Fruit fly (Drosophila melanogaster): ENCODE data around the gene plh.

Gene plh

DNA sequence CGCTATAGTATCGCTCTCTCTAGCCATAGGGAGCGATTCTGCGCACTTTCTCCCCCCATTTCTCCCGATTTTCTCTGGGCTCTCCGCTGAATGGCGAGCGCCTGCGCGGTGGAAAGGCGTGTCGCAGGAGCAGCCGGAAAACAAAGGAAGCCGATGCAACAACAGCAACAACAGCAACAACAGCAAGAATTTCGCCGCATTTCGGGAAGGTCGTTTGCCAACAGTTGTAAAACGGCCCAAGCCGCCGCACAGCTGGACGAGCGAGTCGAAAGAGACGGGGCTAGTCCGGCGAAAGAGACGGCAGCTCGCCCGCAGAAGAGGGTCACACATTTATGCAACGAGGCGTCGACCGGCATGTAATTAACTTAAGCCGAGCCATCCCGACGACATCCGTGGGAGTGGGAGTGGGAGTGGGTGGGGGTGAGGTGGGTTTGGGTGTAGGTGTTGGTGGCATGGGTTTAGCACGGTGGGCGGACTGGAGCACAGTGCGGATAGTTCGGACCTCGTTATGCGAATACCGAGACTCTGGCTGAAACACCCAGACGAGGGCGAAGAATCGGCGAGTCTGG lies 10.7 kb upstream of the plh start (continued):
- TF ChIP-seq Camta (GFP tag; optimal IDR thresholded peaks at IDR 0.05) (no peak), Lpt (GFP tag; optimal IDR thresholded peaks at IDR 0.05) (no peak), p53 (GFP tag; optimal IDR thresholded peaks at IDR 0.05) (no peak), bab2 (GFP tag; optimal IDR thresholded peaks at IDR 0.05) (no peak), exex (tag; optimal IDR thresholded peaks at IDR 0.05) (no peak), CG6272 (GFP tag; IDR thresholded peaks at IDR 0.05) (no peak), Abd-B (GFP tag; optimal IDR thresholded peaks at IDR 0.05) (no peak), chm (GFP tag; IDR thresholded peaks at IDR 0.05) (no peak), CG10147 (GFP tag; optimal IDR thresholded peaks at IDR 0.05) (no peak), CG8924 (tag; optimal IDR thresholded peaks at IDR 0.05) (no peak), trh (GFP tag; optimal IDR thresholded peaks at IDR 0.05) (no peak), insv (GFP tag; optimal IDR thresholded peaks at IDR 0.05) (no peak), crp (GFP tag; optimal IDR thresholded peaks at IDR 0.05) (peak in 1 of 2 experiments; percentile 39), CG10321 (GFP tag; IDR thresholded peaks at IDR 0.05) (peak; percentile 62), CTCF (GFP tag; optimal IDR thresholded peaks at IDR 0.05) (no peak), CG3838 (GFP tag; optimal IDR thresholded peaks at IDR 0.05) (no peak), CG32772 (GFP tag; IDR thresholded peaks at IDR 0.05) (no peak), CG12942 (GFP tag; optimal IDR thresholded peaks at IDR 0.05) (no peak), Nf-YA (GFP tag; IDR thresholded peaks at IDR 0.05) (no peak), Asciz (GFP tag; optimal IDR thresholded peaks at IDR 0.05) (no peak), Blimp-1 (GFP tag; optimal IDR thresholded peaks at IDR 0.05) (no peak), Pdp1 (GFP tag; optimal IDR thresholded peaks at IDR 0.05) (peak in 1 of 2 experiments; percentile 61), bowl (GFP tag; IDR thresholded peaks at IDR 0.05) (no peak), CoRest (tag; optimal IDR thresholded peaks at IDR 0.05) (no peak), CG10959 (GFP tag; IDR thresholded peaks at IDR 0.05) (no peak), CG2875 (GFP tag; optimal IDR thresholded peaks at IDR 0.05) (no peak), CG31441 (GFP tag; IDR thresholded peaks at IDR 0.05) (no peak), luna (GFP tag; optimal IDR thresholded peaks at IDR 0.05) (no peak), Sox100B (GFP tag; optimal IDR thresholded peaks at IDR 0.05) (no peak), CG18764 (GFP tag; optimal IDR thresholded peaks at IDR 0.05) (no peak), CG11456 (GFP tag; IDR thresholded peaks at IDR 0.05) (0 out of 3 replicates have a peak, but pooled peaks have one; percentile 26), Hey (tag; optimal IDR thresholded peaks at IDR 0.05) (no peak), C15 (GFP tag; IDR thresholded peaks at IDR 0.05) (no peak), CG14667 (GFP tag; IDR thresholded peaks at IDR 0.05) (no peak), CG7372 (GFP tag; IDR thresholded peaks at IDR 0.05) (no peak), vfl (GFP tag; optimal IDR thresholded peaks at IDR 0.05) (no peak), CG34422 (GFP tag; IDR thresholded peaks at IDR 0.05) (no peak), lilli (GFP tag; optimal IDR thresholded peaks at IDR 0.05) (no peak), sd (tag; optimal IDR thresholded peaks at IDR 0.05) (peak; percentile 47), CG4707 (GFP tag; optimal IDR thresholded peaks at IDR 0.05) (no peak), CG8765 (GFP tag; IDR thresholded peaks at IDR 0.05) (no peak), CG5180 (GFP tag; optimal IDR thresholded peaks at IDR 0.05) (no peak), pb (GFP tag; optimal IDR thresholded peaks at IDR 0.05) (no peak), CG30431 (GFP tag; optimal IDR thresholded peaks at IDR 0.05) (no peak), CG18476 (GFP tag; optimal IDR thresholded peaks at IDR 0.05) (no peak), pum (GFP tag; optimal IDR thresholded peaks at IDR 0.05) (no peak), CG9215 (GFP tag; IDR thresholded peaks at IDR 0.05) (no peak), CG9609 (GFP tag; optimal IDR thresholded peaks at IDR 0.05) (no peak), Mrtf (GFP tag; IDR thresholded peaks at IDR 0.05) (no peak)
